Fruit fly (Drosophila melanogaster): ENCODE data around the gene Zmynd8.

The Zmynd8 gene

DNA sequence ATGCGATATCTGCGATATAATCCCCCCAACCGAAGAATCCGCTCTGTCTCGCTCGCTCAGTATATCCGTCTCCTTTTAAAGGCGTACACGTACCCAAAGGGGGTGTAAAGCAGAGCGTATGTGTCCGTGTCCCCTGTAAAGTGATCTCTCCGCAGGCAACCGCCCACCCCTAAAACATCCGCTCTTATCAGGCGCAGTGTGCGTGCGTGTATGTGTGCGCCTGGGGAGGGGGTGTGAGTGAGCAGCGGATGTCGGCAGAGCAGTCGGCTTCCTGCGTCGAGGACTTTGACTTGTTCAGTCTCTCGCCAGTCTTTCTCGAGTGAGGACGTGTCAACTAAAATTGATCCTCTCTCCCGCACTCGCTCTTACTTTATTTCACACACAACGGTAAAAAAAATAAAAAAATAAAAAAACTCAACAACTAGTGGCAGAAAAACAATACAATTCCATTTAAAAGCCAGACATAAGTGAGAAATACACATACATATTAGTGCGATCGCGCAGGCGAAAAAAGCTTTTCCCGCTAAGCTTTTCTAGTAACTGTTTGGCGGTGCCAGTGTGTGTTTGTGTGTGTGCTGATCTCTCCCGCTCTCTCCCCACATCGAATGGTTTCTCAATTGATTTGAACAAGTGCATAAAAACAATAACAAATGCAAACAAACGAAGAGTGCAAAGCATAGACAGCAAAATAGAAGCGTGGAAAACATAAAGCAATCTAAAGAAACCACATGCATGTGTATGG lies 56.4 kb downstream of the Zmynd8 start (continued):
- TF ChIP-seq ttk (GFP tag; IDR thresholded peaks at IDR 0.05) (peak; percentile 79), CG6272 (GFP tag; IDR thresholded peaks at IDR 0.05) (no peak), Dip2 (GFP tag; IDR thresholded peaks at IDR 0.05) (no peak), Fer3 (tag; optimal IDR thresholded peaks at IDR 0.05) (no peak), E2f2 (GFP tag; IDR thresholded peaks at IDR 0.05) (peak; percentile 11; the same call in 1 of the 2 replicates), Sry-δ (GFP tag; optimal IDR thresholded peaks at IDR 0.05) (no peak), HmgD (GFP tag; optimal IDR thresholded peaks at IDR 0.05) (no peak), tgo (GFP tag; IDR thresholded peaks at IDR 0.05) (no peak), CG3065 (GFP tag; optimal IDR thresholded peaks at IDR 0.05) (no peak), pnt (GFP tag; optimal IDR thresholded peaks at IDR 0.05) (no peak), CG7786 (GFP tag; optimal IDR thresholded peaks at IDR 0.05) (no peak), fru (optimal IDR thresholded peaks at IDR 0.05) (no peak), Hey (tag; optimal IDR thresholded peaks at IDR 0.05) (peak; percentile 14), corto (GFP tag; optimal IDR thresholded peaks at IDR 0.05) (no peak), ab (GFP tag; optimal IDR thresholded peaks at IDR 0.05) (no peak), scrt (GFP tag; optimal IDR thresholded peaks at IDR 0.05) (no peak), CG17359 (tag; optimal IDR thresholded peaks at IDR 0.05) (no peak), esg (GFP tag; conservative IDR thresholded peaks at IDR 0.05) (no peak), Chrac-16 (GFP tag; optimal IDR thresholded peaks at IDR 0.05) (no peak), fu2 (GFP tag; optimal IDR thresholded peaks at IDR 0.05) (no peak), az2 (GFP tag; optimal IDR thresholded peaks at IDR 0.05) (no peak), Lim3 (GFP tag; IDR thresholded peaks at IDR 0.05) (no peak), CG14050 (GFP tag; IDR thresholded peaks at IDR 0.05) (no peak), Nf-YC (tag; optimal IDR thresholded peaks at IDR 0.05) (no peak), usp (GFP tag; optimal IDR thresholded peaks at IDR 0.05) (no peak), sima (GFP tag; optimal IDR thresholded peaks at IDR 0.05) (no peak), CG30431 (GFP tag; optimal IDR thresholded peaks at IDR 0.05) (no peak), zfh1 (GFP tag; IDR thresholded peaks at IDR 0.05) (no peak; the same call in 2 of the 3 replicates), Elba2 (GFP tag; optimal IDR thresholded peaks at IDR 0.05) (peak; percentile 27), peb (GFP tag; IDR thresholded peaks at IDR 0.05) (no peak), CG7372 (GFP tag; IDR thresholded peaks at IDR 0.05) (no peak), CG11093 (GFP tag; IDR thresholded peaks at IDR 0.05) (no peak), CG9932 (GFP tag; IDR thresholded peaks at IDR 0.05) (no peak), dati (GFP tag; IDR thresholded peaks at IDR 0.05) (no peak), Sry-β (GFP tag; optimal IDR thresholded peaks at IDR 0.05) (no peak), bab2 (GFP tag; optimal IDR thresholded peaks at IDR 0.05) (no peak), phol (tag; optimal IDR thresholded peaks at IDR 0.05) (no peak), CG11504 (tag; optimal IDR thresholded peaks at IDR 0.05) (no peak), gt (GFP tag; IDR thresholded peaks at IDR 0.05) (no peak), croc (GFP tag; conservative IDR thresholded peaks at IDR 0.05) (no peak), ci (GFP tag; IDR thresholded peaks at IDR 0.05) (no peak), CG8765 (GFP tag; IDR thresholded peaks at IDR 0.05) (no peak), hkb (optimal IDR thresholded peaks at IDR 0.05) (no peak), hkb (GFP tag; IDR thresholded peaks at IDR 0.05) (no peak), tup (GFP tag; optimal IDR thresholded peaks at IDR 0.05) (no peak), tll (GFP tag; optimal IDR thresholded peaks at IDR 0.05) (peak in 1 of 2 experiments; percentile 41), nom (GFP tag; optimal IDR thresholded peaks at IDR 0.05) (peak; percentile 95), Hr51 (GFP tag; optimal IDR thresholded peaks at IDR 0.05) (no peak), CG13287 (GFP tag; IDR thresholded peaks at IDR 0.05; ENCODE audit: partially characterized antibody) (no peak), CG6175 (GFP tag; IDR thresholded peaks at IDR 0.05) (no peak), Ssrp (tag; optimal IDR thresholded peaks at IDR 0.05) (no peak), CG11723 (GFP tag; optimal IDR thresholded peaks at IDR 0.05) (no peak)

Measured in whole organism, embryonic.